Worm (Caenorhabditis elegans): ENCODE data around the gene clc-9.

The clc-9 gene

DNA sequence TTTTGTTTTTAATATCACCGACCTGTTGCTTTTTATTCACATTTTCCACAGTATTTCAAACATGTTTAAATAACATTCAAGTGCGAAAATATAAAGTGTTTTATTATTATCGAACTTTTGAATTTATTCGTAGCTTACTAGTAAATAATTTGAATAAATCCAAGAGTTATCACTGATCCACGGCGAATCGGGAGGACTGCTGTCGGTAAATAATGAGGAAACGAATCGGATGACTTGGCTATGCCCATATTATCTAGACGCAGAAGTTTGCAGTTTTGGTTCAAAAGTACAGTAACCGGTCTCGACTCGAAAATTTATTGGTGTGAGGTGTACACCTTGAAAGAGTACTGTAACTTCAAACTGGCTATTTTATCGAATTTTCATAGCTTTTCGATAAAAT is 43.8 kb downstream of the clc-9 start:
- TF ChIP-seq him-1 (tag; optimal IDR thresholded peaks at IDR 0.05), result no peak
- no peak for TF ChIP-seq W03F9.2 (tag; optimal IDR thresholded peaks at IDR 0.05)
- TF ChIP-seq dao-5 (tag; optimal IDR thresholded peaks at IDR 0.05), result no peak

DNA sequence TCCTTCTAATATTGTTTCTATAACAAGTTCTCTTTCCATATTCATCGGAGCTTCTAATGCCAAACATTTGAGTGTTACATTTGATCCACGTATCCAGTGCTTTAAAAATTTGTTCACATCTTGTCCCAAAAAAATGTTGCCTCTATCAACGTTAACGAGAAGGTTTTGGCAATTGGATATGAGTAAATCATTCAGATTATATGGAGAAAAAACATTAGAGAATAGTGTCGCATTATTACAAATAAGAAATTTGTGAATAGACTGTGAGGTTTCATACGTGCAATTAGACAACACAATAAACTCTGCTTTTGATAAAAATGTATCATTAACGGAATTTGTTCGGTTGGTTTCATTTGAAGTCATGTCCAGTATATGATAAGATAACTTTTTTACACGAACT is 47.1 kb downstream of the clc-9 start, which contains the start of gene mboa-4:
Gene mboa-4, minus strand, starts transcription at position 101 of the 400 bp plus-strand sequence.
- TF ChIP-seq him-1 (tag; optimal IDR thresholded peaks at IDR 0.05) (no peak), dao-5 (tag; optimal IDR thresholded peaks at IDR 0.05) (no peak), W03F9.2 (tag; optimal IDR thresholded peaks at IDR 0.05) (no peak)

DNA sequence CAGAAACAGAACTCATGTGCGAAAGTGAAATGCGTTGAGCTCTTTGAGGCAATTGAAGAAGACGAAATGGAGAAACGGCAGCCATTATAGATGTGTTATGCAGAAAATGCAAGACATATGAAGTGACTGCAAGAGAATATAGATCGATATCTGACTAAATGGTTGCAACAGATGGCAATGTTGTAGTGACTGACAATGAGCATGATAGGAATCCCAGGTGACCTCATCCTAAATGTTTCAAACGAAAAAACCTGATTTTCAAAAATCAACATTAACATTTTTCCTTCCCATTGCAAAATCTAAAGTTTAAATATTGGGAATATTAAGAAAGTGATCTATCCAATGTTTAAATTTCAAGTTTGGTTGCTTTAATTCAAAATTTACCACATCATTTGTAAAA is 48.0 kb downstream of the clc-9 start, which contains the start of gene C08F8.15:
Gene C08F8.15, minus strand, starts transcription at position 101 of the 400 bp plus-strand sequence.
- TF ChIP-seq W03F9.2 (tag; optimal IDR thresholded peaks at IDR 0.05) (no peak), him-1 (tag; optimal IDR thresholded peaks at IDR 0.05) (no peak), dao-5 (tag; optimal IDR thresholded peaks at IDR 0.05) (no peak)

DNA sequence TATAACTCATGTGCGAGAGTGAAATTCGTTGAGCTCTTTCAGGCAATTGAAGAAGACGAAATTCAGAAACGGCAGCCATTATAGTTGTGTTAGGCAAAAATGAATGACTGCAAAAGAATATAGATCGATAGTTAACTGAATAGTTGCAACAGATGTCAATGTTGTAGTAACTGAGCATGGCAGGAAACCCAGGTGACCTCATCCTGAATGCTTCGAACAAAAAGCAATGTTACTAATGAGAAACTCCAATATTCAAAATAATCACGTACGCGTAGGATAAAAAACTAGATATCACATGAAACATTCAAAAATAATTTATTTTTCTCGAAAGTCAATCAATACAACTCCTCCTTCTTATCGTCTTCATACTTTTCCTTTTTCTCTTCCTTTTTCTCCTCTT is 49.7 kb downstream of the clc-9 start, which contains the start of gene fbxb-9:
Gene fbxb-9, minus strand, starts transcription at position 101 of the 400 bp plus-strand sequence.
- TF ChIP-seq him-1 (tag; optimal IDR thresholded peaks at IDR 0.05), result no peak
- TF ChIP-seq W03F9.2 (tag; optimal IDR thresholded peaks at IDR 0.05), result no peak
- TF ChIP-seq dao-5 (tag; optimal IDR thresholded peaks at IDR 0.05), result no peak

DNA sequence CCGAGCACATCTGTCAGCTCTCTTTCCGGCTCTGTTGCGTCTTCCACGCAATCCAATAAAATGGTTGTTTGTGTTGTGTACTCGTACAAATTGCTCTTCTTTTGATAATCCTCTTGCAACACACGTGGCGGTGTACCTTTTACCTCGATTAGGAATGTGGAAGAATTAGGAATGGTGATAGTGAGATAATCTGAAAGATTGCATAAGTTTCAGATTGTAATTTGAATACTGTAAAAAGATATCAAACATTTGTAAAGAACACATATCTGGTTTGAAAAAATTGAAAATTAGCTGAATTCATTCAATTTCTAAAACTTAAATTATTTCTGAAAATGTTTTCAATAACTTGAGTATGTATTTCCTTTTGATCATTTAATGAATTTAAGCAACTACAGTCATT is 52.1 kb downstream of the clc-9 start, which contains the start of gene C08F8.6:
Gene C08F8.6, minus strand, starts transcription at position 101 of the 400 bp plus-strand sequence.
- TF ChIP-seq him-1 (tag; optimal IDR thresholded peaks at IDR 0.05) (no peak), W03F9.2 (tag; optimal IDR thresholded peaks at IDR 0.05) (no peak), dao-5 (tag; optimal IDR thresholded peaks at IDR 0.05) (no peak)

All from whole organism, L4/young adult.